Comparison of ENCODE assay signal across 1 fruit fly cellular context in the genomic region with DNA sequence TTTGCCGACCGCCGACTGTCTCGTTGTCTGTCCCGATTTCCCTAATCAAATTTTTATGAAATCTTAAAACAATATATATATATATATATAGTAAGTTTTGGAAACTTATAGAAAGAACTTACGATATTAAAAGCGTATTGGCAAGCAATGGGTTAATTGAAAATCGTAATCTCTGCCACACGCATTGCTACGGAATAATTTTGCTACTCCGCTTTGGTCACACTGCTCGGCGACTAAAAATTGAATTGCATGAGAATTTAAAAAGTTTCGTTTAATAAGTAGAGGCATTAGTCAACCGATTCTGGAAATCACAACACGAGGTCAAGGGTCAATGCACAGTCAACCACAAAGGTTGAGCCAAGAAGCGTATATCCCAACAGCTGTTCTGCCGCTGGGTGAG.
TF ChIP-seq lines count a peak whose summit lies in the region.

A gene (plus strand): TSS at position 182 of the 400 bp plus-strand sequence.

TF ChIP-seq in whole organism, embryonic, 481 proteins besides CTCF, POLR2A, EP300 and RAD21 (continued from another document and continues in another):
- TF ChIP-seq CG7745 (tag; optimal IDR thresholded peaks at IDR 0.05; lab: Kevin White, UChicago) (no peak), Hmr (GFP tag; optimal IDR thresholded peaks at IDR 0.05; lab: Kevin White, UChicago) (no peak), Side (GFP tag; optimal IDR thresholded peaks at IDR 0.05; lab: Kevin White, UChicago) (no peak), Myb (GFP tag; optimal IDR thresholded peaks at IDR 0.05; lab: Kevin White, UChicago) (no peak), tin (GFP tag; optimal IDR thresholded peaks at IDR 0.05; lab: Kevin White, UChicago) (no peak), al (GFP tag; IDR thresholded peaks at IDR 0.05; lab: Robert Waterston, UW) (no peak), lmd (GFP tag; IDR thresholded peaks at IDR 0.05; lab: Robert Waterston, UW) (peak; percentile 37; the same call in 1 of the 2 replicates), Deaf1 (tag; optimal IDR thresholded peaks at IDR 0.05; lab: Kevin White, UChicago) (no peak), CG3847 (GFP tag; IDR thresholded peaks at IDR 0.05; lab: Robert Waterston, UW) (0 out of 2 replicates have a peak, but pooled peaks have one; percentile 24), CG1024 (GFP tag; IDR thresholded peaks at IDR 0.05; lab: Robert Waterston, UW) (no peak), MBD-R2 (GFP tag; IDR thresholded peaks at IDR 0.05; lab: Robert Waterston, UW) (peak; percentile 55), E2f2 (GFP tag; IDR thresholded peaks at IDR 0.05; lab: Robert Waterston, UW) (0 out of 2 replicates have a peak, but pooled peaks have one; percentile 20), Doc3 (GFP tag; IDR thresholded peaks at IDR 0.05; lab: Robert Waterston, UW; ENCODE audit: partially characterized antibody) (no peak), CG32767 (GFP tag; IDR thresholded peaks at IDR 0.05; lab: Robert Waterston, UW) (no peak), knrl (GFP tag; IDR thresholded peaks at IDR 0.05; lab: Robert Waterston, UW; ENCODE audit: partially characterized antibody) (no peak), CG7372 (GFP tag; IDR thresholded peaks at IDR 0.05; lab: Robert Waterston, UW) (no peak), slbo (GFP tag; IDR thresholded peaks at IDR 0.05; lab: Robert Waterston, UW) (peak; percentile 58), ranshi (GFP tag; IDR thresholded peaks at IDR 0.05; lab: Robert Waterston, UW) (no peak), bowl (GFP tag; IDR thresholded peaks at IDR 0.05; lab: Robert Waterston, UW) (no peak), Hr3 (GFP tag; optimal IDR thresholded peaks at IDR 0.05; lab: Kevin White, UChicago) (no peak), CG1233 (GFP tag; optimal IDR thresholded peaks at IDR 0.05; lab: Kevin White, UChicago) (no peak), kah (GFP tag; optimal IDR thresholded peaks at IDR 0.05; lab: Kevin White, UChicago) (no peak), cas (GFP tag; IDR thresholded peaks at IDR 0.05; lab: Robert Waterston, UW) (no peak), dm (GFP tag; optimal IDR thresholded peaks at IDR 0.05; lab: Kevin White, UChicago) (no peak), CG15601 (tag; optimal IDR thresholded peaks at IDR 0.05; lab: Kevin White, UChicago) (no peak), shn (GFP tag; optimal IDR thresholded peaks at IDR 0.05; lab: Kevin White, UChicago) (no peak), CG11560 (tag; IDR thresholded peaks at IDR 0.05; lab: Robert Waterston, UW) (no peak), twi (tag; optimal IDR thresholded peaks at IDR 0.05; lab: Kevin White, UChicago) (no peak), Lim3 (GFP tag; IDR thresholded peaks at IDR 0.05; lab: Robert Waterston, UW) (no peak), CG18599 (GFP tag; optimal IDR thresholded peaks at IDR 0.05; lab: Kevin White, UChicago) (no peak), Sry-β (GFP tag; optimal IDR thresholded peaks at IDR 0.05; lab: Kevin White, UChicago) (no peak), CG1529 (GFP tag; optimal IDR thresholded peaks at IDR 0.05; lab: Kevin White, UChicago) (no peak), wdn (GFP tag; IDR thresholded peaks at IDR 0.05; lab: Robert Waterston, UW) (no peak), Med (GFP tag; lab: Kevin White, UChicago) (peak; percentile 55), E2f1 (GFP tag; IDR thresholded peaks at IDR 0.05; lab: Robert Waterston, UW) (no peak), tx (GFP tag; optimal IDR thresholded peaks at IDR 0.05; lab: Kevin White, UChicago) (no peak), CG1832 (GFP tag; optimal IDR thresholded peaks at IDR 0.05; lab: Kevin White, UChicago) (no peak), CG17612 (GFP tag; IDR thresholded peaks at IDR 0.05; lab: Robert Waterston, UW) (no peak), disco-r (GFP tag; optimal IDR thresholded peaks at IDR 0.05; lab: Kevin White, UChicago) (no peak), salm (tag; optimal IDR thresholded peaks at IDR 0.05; lab: Kevin White, UChicago) (no peak), Hr51 (GFP tag; optimal IDR thresholded peaks at IDR 0.05; lab: Kevin White, UChicago) (no peak), Ada2b (GFP tag; IDR thresholded peaks at IDR 0.05; lab: Robert Waterston, UW) (no peak), CG2129 (GFP tag; IDR thresholded peaks at IDR 0.05; lab: Robert Waterston, UW; ENCODE audit: partially characterized antibody) (no peak), Neu2 (GFP tag; optimal IDR thresholded peaks at IDR 0.05; lab: Kevin White, UChicago; ENCODE audit: borderline replicate concordance) (no peak), wor (GFP tag; IDR thresholded peaks at IDR 0.05; lab: Robert Waterston, UW) (no peak), CG4424 (GFP tag; optimal IDR thresholded peaks at IDR 0.05; lab: Kevin White, UChicago) (no peak), hkb (optimal IDR thresholded peaks at IDR 0.05; lab: Kevin White, UChicago) (no peak), hkb (GFP tag; IDR thresholded peaks at IDR 0.05; lab: Robert Waterston, UW) (no peak), her (GFP tag; optimal IDR thresholded peaks at IDR 0.05; lab: Kevin White, UChicago) (no peak), Dref (GFP tag; IDR thresholded peaks at IDR 0.05; lab: Robert Waterston, UW) (no peak), cwo (GFP tag; optimal IDR thresholded peaks at IDR 0.05; lab: Kevin White, UChicago) (no peak), CG6791 (GFP tag; IDR thresholded peaks at IDR 0.05; lab: Robert Waterston, UW; ENCODE audit: partially characterized antibody) (no peak), CG8944 (GFP tag; optimal IDR thresholded peaks at IDR 0.05; lab: Kevin White, UChicago) (no peak), CG18619 (GFP tag; optimal IDR thresholded peaks at IDR 0.05; lab: Kevin White, UChicago) (no peak), stwl (tag; optimal IDR thresholded peaks at IDR 0.05; lab: Kevin White, UChicago) (peak; percentile 53), gem (tag; optimal IDR thresholded peaks at IDR 0.05; lab: Kevin White, UChicago) (peak; percentile 20), Abd-B (GFP tag; optimal IDR thresholded peaks at IDR 0.05; lab: Kevin White, UChicago) (no peak), lab (GFP tag; optimal IDR thresholded peaks at IDR 0.05; lab: Kevin White, UChicago) (no peak), CG15479 (GFP tag; optimal IDR thresholded peaks at IDR 0.05; lab: Kevin White, UChicago) (no peak), NK7.1 (GFP tag; optimal IDR thresholded peaks at IDR 0.05; lab: Kevin White, UChicago) (no peak), CG8478 (optimal IDR thresholded peaks at IDR 0.05; lab: Kevin White, UChicago) (no peak), CG17361 (GFP tag; IDR thresholded peaks at IDR 0.05; lab: Robert Waterston, UW) (peak; percentile 39; the same call in 1 of the 3 replicates), yki (optimal IDR thresholded peaks at IDR 0.05; lab: Kevin White, UChicago) (no peak), CG33557 (GFP tag; optimal IDR thresholded peaks at IDR 0.05; lab: Kevin White, UChicago) (no peak), Optix (GFP tag; IDR thresholded peaks at IDR 0.05; lab: Robert Waterston, UW) (peak; percentile 38; the same call in 1 of the 3 replicates), gsb-n (tag; optimal IDR thresholded peaks at IDR 0.05; lab: Kevin White, UChicago) (no peak), CG14441 (GFP tag; IDR thresholded peaks at IDR 0.05; lab: Robert Waterston, UW) (no peak), CG10654 (GFP tag; optimal IDR thresholded peaks at IDR 0.05; lab: Kevin White, UChicago) (no peak), Rfx (GFP tag; IDR thresholded peaks at IDR 0.05; lab: Robert Waterston, UW) (peak; percentile 58), wek (GFP tag; optimal IDR thresholded peaks at IDR 0.05; lab: Kevin White, UChicago) (no peak), CG10267 (tag; optimal IDR thresholded peaks at IDR 0.05; lab: Kevin White, UChicago) (no peak), B-H2 (GFP tag; optimal IDR thresholded peaks at IDR 0.05; lab: Kevin White, UChicago) (no peak), Dll (GFP tag; IDR thresholded peaks at IDR 0.05; lab: Robert Waterston, UW; ENCODE audit: partially characterized antibody) (no peak), zf30C (GFP tag; optimal IDR thresholded peaks at IDR 0.05; lab: Kevin White, UChicago) (no peak), Eip74EF (GFP tag; optimal IDR thresholded peaks at IDR 0.05; lab: Kevin White, UChicago) (no peak), jigr1 (GFP tag; IDR thresholded peaks at IDR 0.05; lab: Robert Waterston, UW) (no peak), esg (GFP tag; conservative IDR thresholded peaks at IDR 0.05; lab: Robert Waterston, UW) (no peak), fru (optimal IDR thresholded peaks at IDR 0.05; lab: Kevin White, UChicago) (no peak), repo (GFP tag; optimal IDR thresholded peaks at IDR 0.05; lab: Kevin White, UChicago) (no peak), CG7928 (GFP tag; optimal IDR thresholded peaks at IDR 0.05; lab: Kevin White, UChicago) (no peak), croc (GFP tag; conservative IDR thresholded peaks at IDR 0.05; lab: Robert Waterston, UW) (no peak), H2.0 (GFP tag; IDR thresholded peaks at IDR 0.05; lab: Robert Waterston, UW) (peak; percentile 40; the same call in 1 of the 2 replicates), prd (optimal IDR thresholded peaks at IDR 0.05; lab: Kevin White, UChicago) (no peak), prd (GFP tag; IDR thresholded peaks at IDR 0.05; lab: Robert Waterston, UW) (peak; percentile 34; the same call in 1 of the 3 replicates), peb (GFP tag; IDR thresholded peaks at IDR 0.05; lab: Robert Waterston, UW) (no peak), Aef1 (GFP tag; IDR thresholded peaks at IDR 0.05; lab: Robert Waterston, UW) (no peak), TFAM (GFP tag; optimal IDR thresholded peaks at IDR 0.05; lab: Kevin White, UChicago) (no peak), CkIIα-i1 (GFP tag; IDR thresholded peaks at IDR 0.05; lab: Robert Waterston, UW) (no peak), CG10147 (GFP tag; optimal IDR thresholded peaks at IDR 0.05; lab: Kevin White, UChicago) (peak; percentile 0), MESR4 (GFP tag; optimal IDR thresholded peaks at IDR 0.05; lab: Kevin White, UChicago) (peak; percentile 54), onecut (GFP tag; IDR thresholded peaks at IDR 0.05; lab: Robert Waterston, UW) (no peak), ato (GFP tag; IDR thresholded peaks at IDR 0.05; lab: Robert Waterston, UW; ENCODE audit: partially characterized antibody) (no peak), klu (GFP tag; IDR thresholded peaks at IDR 0.05; lab: Robert Waterston, UW) (no peak), Ptx1 (GFP tag; IDR thresholded peaks at IDR 0.05; lab: Robert Waterston, UW) (0 out of 2 replicates have a peak, but pooled peaks have one; percentile 7), Elba2 (GFP tag; optimal IDR thresholded peaks at IDR 0.05; lab: Kevin White, UChicago) (peak; percentile 25), CG10431 (GFP tag; optimal IDR thresholded peaks at IDR 0.05; lab: Kevin White, UChicago) (no peak), CG8290 (GFP tag; optimal IDR thresholded peaks at IDR 0.05; lab: Kevin White, UChicago) (no peak), CG8290 (tag; optimal IDR thresholded peaks at IDR 0.05; lab: Kevin White, UChicago) (peak in 1 of 2 experiments; percentile 4), Bteb2 (GFP tag; optimal IDR thresholded peaks at IDR 0.05; lab: Kevin White, UChicago) (no peak), ap (GFP tag; IDR thresholded peaks at IDR 0.05; lab: Robert Waterston, UW) (no peak), CG5180 (GFP tag; optimal IDR thresholded peaks at IDR 0.05; lab: Kevin White, UChicago) (no peak), hbn (GFP tag; IDR thresholded peaks at IDR 0.05; lab: Robert Waterston, UW; ENCODE audit: partially characterized antibody) (no peak), Sox100B (GFP tag; optimal IDR thresholded peaks at IDR 0.05; lab: Kevin White, UChicago) (no peak), bcd (GFP tag; optimal IDR thresholded peaks at IDR 0.05; lab: Kevin White, UChicago) (no peak), CG4707 (GFP tag; optimal IDR thresholded peaks at IDR 0.05; lab: Kevin White, UChicago) (no peak), CoRest (tag; optimal IDR thresholded peaks at IDR 0.05; lab: Kevin White, UChicago) (no peak), CG3065 (GFP tag; optimal IDR thresholded peaks at IDR 0.05; lab: Kevin White, UChicago) (no peak), CG14014 (GFP tag; IDR thresholded peaks at IDR 0.05; lab: Robert Waterston, UW) (0 out of 2 replicates have a peak, but pooled peaks have one; percentile 33), CG4617 (GFP tag; optimal IDR thresholded peaks at IDR 0.05; lab: Kevin White, UChicago; ENCODE audit: borderline replicate concordance) (peak; percentile 20), CG17912 (GFP tag; optimal IDR thresholded peaks at IDR 0.05; lab: Kevin White, UChicago) (no peak), Lpt (GFP tag; optimal IDR thresholded peaks at IDR 0.05; lab: Kevin White, UChicago) (no peak), C15 (GFP tag; IDR thresholded peaks at IDR 0.05; lab: Robert Waterston, UW) (no peak), mld (GFP tag; IDR thresholded peaks at IDR 0.05; lab: Robert Waterston, UW; ENCODE audit: partially characterized antibody) (no peak), CG6813 (GFP tag; optimal IDR thresholded peaks at IDR 0.05; lab: Kevin White, UChicago) (no peak), Six4 (GFP tag; optimal IDR thresholded peaks at IDR 0.05; lab: Kevin White, UChicago) (no peak), gfzf (GFP tag; optimal IDR thresholded peaks at IDR 0.05; lab: Kevin White, UChicago) (peak; percentile 64), CG43689 (GFP tag; IDR thresholded peaks at IDR 0.05; lab: Robert Waterston, UW) (no peak), Dbx (GFP tag; IDR thresholded peaks at IDR 0.05; lab: Robert Waterston, UW) (no peak), run (tag; optimal IDR thresholded peaks at IDR 0.05; lab: Kevin White, UChicago) (no peak), CG5245 (GFP tag; optimal IDR thresholded peaks at IDR 0.05; lab: Kevin White, UChicago) (no peak), sug (tag; optimal IDR thresholded peaks at IDR 0.05; lab: Kevin White, UChicago) (no peak), zfh2 (GFP tag; optimal IDR thresholded peaks at IDR 0.05; lab: Kevin White, UChicago) (no peak), CG13775 (GFP tag; optimal IDR thresholded peaks at IDR 0.05; lab: Kevin White, UChicago) (peak; percentile 25), Sin3A (optimal IDR thresholded peaks at IDR 0.05; lab: Kevin White, UChicago) (no peak), lbe (GFP tag; optimal IDR thresholded peaks at IDR 0.05; lab: Kevin White, UChicago) (no peak), NFAT (GFP tag; IDR thresholded peaks at IDR 0.05; lab: Robert Waterston, UW) (peak; percentile 14; the same call in 1 of the 2 replicates), usp (GFP tag; optimal IDR thresholded peaks at IDR 0.05; lab: Kevin White, UChicago) (no peak), gt (GFP tag; IDR thresholded peaks at IDR 0.05; lab: Robert Waterston, UW) (no peak), CG2120 (GFP tag; optimal IDR thresholded peaks at IDR 0.05; lab: Kevin White, UChicago) (no peak), Ssrp (tag; optimal IDR thresholded peaks at IDR 0.05; lab: Kevin White, UChicago) (no peak), CG15269 (tag; optimal IDR thresholded peaks at IDR 0.05; lab: Kevin White, UChicago) (peak; percentile 6), bigmax (GFP tag; optimal IDR thresholded peaks at IDR 0.05; lab: Kevin White, UChicago) (no peak)
